Worm (Caenorhabditis elegans) whole organism, early embryonic: Measurements from ENCODE around the gene Y37D8A.5.

Source experiments
- B0310.2 ChIP-seq: sonication (generic microtip); optimal IDR thresholded peaks from 2 replicates; lab custom pipeline; 2016; ENCODE audit warnings: mild to moderate bottlenecking, missing genetic modification characterization, missing compliant biosample characterization
- aly-1 ChIP-seq: sonication (generic microtip); optimal IDR thresholded peaks from 2 replicates; lab custom pipeline; 2016; ENCODE audit warnings: missing genetic modification characterization, missing compliant biosample characterization
- ama-1 ChIP-seq: fragments of 150-350 bp; optimal IDR thresholded peaks from 2 replicates; lab custom pipeline; 2014
- ceh-13 ChIP-seq: fragments of 200-800 bp; sonication (Bioruptor generic); optimal IDR thresholded peaks from 2 replicates; lab custom pipeline; 2018; ENCODE audit warnings: mild to moderate bottlenecking, missing genetic modification characterization, missing compliant biosample characterization
- ets-7 ChIP-seq: sonication (generic microtip); optimal IDR thresholded peaks from 2 replicates; lab custom pipeline; 2016; ENCODE audit warnings: missing genotype, missing genetic modification characterization, missing compliant biosample characterization
- flt-1 ChIP-seq: fragments of 200-800 bp; sonication (Bioruptor generic); IDR thresholded peaks from 2 replicates; pipeline ENCODE4 v1.3.6; 2022; ENCODE audit warnings: missing genetic modification characterization, missing compliant biosample characterization
- hmg-4 ChIP-seq: fragments of 200-800 bp; sonication (Bioruptor generic); optimal IDR thresholded peaks from 2 replicates; lab custom pipeline; 2018; ENCODE audit warnings: mild to moderate bottlenecking, missing genetic modification characterization, missing compliant biosample characterization
- pes-1 ChIP-seq: fragments of 200-800 bp; sonication (Bioruptor generic); IDR thresholded peaks from 2 replicates; pipeline ENCODE4 v1.3.6; 2022; ENCODE audit warnings: missing genetic modification reagents, missing genetic modification characterization, missing compliant biosample characterization
- scrt-1 ChIP-seq: fragments of 200-800 bp; sonication (Bioruptor generic); IDR thresholded peaks from 2 replicates; pipeline ENCODE4 v1.3.6; 2022; ENCODE audit warnings: missing genetic modification characterization, missing compliant biosample characterization
- sea-1 ChIP-seq: fragments of 200-800 bp; sonication (Bioruptor generic); conservative IDR thresholded peaks from 2 replicates; pipeline ENCODE4 v1.3.6; 2022; ENCODE audit warnings: missing genetic modification characterization, missing compliant biosample characterization
- tbx-11 ChIP-seq: fragments of 200-800 bp; sonication (Bioruptor generic); IDR thresholded peaks from 2 replicates; pipeline ENCODE4 v1.3.6; 2022; ENCODE audit warnings: missing genetic modification characterization, missing compliant biosample characterization
- tbx-37 ChIP-seq: fragments of 200-800 bp; sonication (Bioruptor generic); conservative IDR thresholded peaks from 2 replicates; pipeline ENCODE4 v1.3.6; 2022; ENCODE audit warnings: missing genetic modification reagents, missing genetic modification characterization, missing compliant biosample characterization
- tra-4 ChIP-seq: sonication (generic microtip); optimal IDR thresholded peaks from 2 replicates; lab custom pipeline; 2017; ENCODE audit warnings: missing genetic modification characterization, missing compliant biosample characterization

ce11 chrIII:12838913-12839366 lies 16.4 kb downstream of the Y37D8A.5 start, which contains the start of gene Y37D8A.4:
- no peak for TF ChIP-seq ama-1 (lab: Kevin White, UChicago)
- TF ChIP-seq hmg-4 (GFP tag; lab: Kevin White, UChicago): no peak
- TF ChIP-seq tbx-37: no peak
- TF ChIP-seq aly-1: no peak
- no peak for TF ChIP-seq scrt-1 (GFP tag; lab: Robert Waterston, UW)
- no peak for TF ChIP-seq tbx-11
- no peak for TF ChIP-seq flt-1 (GFP tag; lab: Robert Waterston, UW)
- no peak for TF ChIP-seq tra-4
- TF ChIP-seq B0310.2 (tag; lab: Kevin White, UChicago): no peak
- TF ChIP-seq pes-1 (GFP tag; lab: Robert Waterston, UW): no peak
- no peak for TF ChIP-seq sea-1
- no peak for TF ChIP-seq ets-7 (tag; lab: Kevin White, UChicago)
- no peak for TF ChIP-seq ceh-13 (GFP tag; lab: Kevin White, UChicago)
